Worm (Caenorhabditis elegans): ENCODE data around the gene Y38E10A.1.

Y38E10A.1 gene

DNA sequence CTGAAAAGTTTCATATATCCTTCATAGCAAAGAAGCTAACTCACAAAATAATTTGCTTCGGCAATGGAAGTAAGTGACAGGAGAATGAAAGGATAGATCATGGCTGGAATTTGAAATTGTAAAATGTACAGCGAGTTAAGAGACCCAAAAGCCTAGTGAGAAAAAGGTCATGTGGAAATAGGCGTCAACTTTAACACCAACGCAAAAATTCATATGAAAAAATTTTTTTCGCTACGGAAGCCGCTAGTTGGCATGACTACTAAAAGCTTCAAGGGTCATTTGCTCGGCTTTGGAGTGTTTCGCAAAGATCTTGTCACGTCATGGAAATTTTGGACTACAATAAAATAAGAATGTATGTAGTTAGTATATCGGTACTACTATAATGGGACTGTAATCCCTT is at the start of gene Y38E10A.1:
Gene Y38E10A.1, minus strand, starts transcription at position 101 of the 400 bp plus-strand sequence.
- no peak for TF ChIP-seq sptf-1 (tag; optimal IDR thresholded peaks at IDR 0.05)

DNA sequence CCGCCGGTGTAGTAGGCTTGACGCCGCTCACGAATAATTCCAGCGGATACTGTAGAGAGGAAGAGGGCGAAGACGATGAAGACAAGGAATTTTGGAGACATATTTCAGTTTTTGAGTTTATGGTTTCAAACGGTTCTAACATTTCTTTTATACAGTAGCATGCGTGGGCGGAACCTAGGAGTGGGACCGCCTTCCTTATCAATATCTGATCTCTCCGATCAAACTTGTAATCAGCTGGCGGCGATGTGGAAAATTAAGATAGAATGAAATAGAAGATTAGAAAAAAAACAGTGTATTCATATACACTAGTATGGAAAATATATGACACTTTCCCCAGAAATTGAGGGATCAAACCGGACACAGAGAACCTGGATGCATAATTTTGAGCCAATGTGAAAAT is 48.9 kb upstream of the Y38E10A.1 start, which contains the start of gene nspe-2:
Gene nspe-2, minus strand, starts transcription at position 101 of the 400 bp plus-strand sequence.
- TF ChIP-seq mep-1 (tag; optimal IDR thresholded peaks at IDR 0.05) (no peak), nhr-237 (tag; optimal IDR thresholded peaks at IDR 0.05) (no peak), blmp-1 (tag; optimal IDR thresholded peaks at IDR 0.05) (no peak), sptf-1 (tag; optimal IDR thresholded peaks at IDR 0.05) (no peak), nhr-12 (tag; optimal IDR thresholded peaks at IDR 0.05) (no peak), nhr-28 (tag; optimal IDR thresholded peaks at IDR 0.05) (no peak), ceh-43 (GFP tag; optimal IDR thresholded peaks at IDR 0.05) (no peak), pha-4 (tag; optimal IDR thresholded peaks at IDR 0.05) (no peak), ceh-83 (GFP tag; optimal IDR thresholded peaks at IDR 0.05) (no peak), ces-1 (GFP tag; optimal IDR thresholded peaks at IDR 0.05) (no peak), tbx-8 (GFP tag; optimal IDR thresholded peaks at IDR 0.05) (no peak), lin-32 (GFP tag; optimal IDR thresholded peaks at IDR 0.05) (no peak), cnd-1 (tag; optimal IDR thresholded peaks at IDR 0.05) (no peak), hlh-1 (tag; optimal IDR thresholded peaks at IDR 0.05) (no peak), drap-1 (GFP tag; optimal IDR thresholded peaks at IDR 0.05) (no peak), bed-3 (GFP tag; optimal IDR thresholded peaks at IDR 0.05) (no peak), unc-62 (GFP tag; optimal IDR thresholded peaks at IDR 0.05) (no peak)

DNA sequence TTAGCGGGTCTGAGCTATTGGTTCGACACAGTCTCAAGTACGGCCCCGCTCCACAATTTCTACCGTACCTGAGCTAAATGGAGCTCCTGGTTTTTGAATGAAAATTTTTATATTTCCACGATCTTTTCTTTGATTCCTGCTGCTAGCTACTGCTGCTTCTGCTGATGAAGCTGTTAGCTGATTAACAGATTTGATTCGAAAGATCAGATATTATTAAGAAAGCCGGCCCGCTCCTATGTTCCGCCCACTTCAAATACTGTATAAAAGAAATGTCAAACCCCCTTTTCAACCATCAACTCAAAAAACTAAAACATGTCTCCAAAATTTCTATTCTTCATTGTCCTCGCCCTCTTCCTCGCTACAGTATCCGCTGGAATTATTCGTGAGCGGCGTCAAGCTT is 47.2 kb upstream of the Y38E10A.1 start, which contains the start of gene nspe-3:
Gene nspe-3, plus strand, starts transcription at position 301 of the 400 bp plus-strand sequence.
- TF ChIP-seq lin-13 (tag; optimal IDR thresholded peaks at IDR 0.05) (no peak), hlh-1 (tag; optimal IDR thresholded peaks at IDR 0.05) (no peak), ceh-83 (GFP tag; optimal IDR thresholded peaks at IDR 0.05) (no peak), pha-4 (tag; optimal IDR thresholded peaks at IDR 0.05) (no peak), nhr-12 (tag; optimal IDR thresholded peaks at IDR 0.05) (no peak), elt-3 (tag; optimal IDR thresholded peaks at IDR 0.05) (no peak), nhr-28 (tag; optimal IDR thresholded peaks at IDR 0.05) (no peak), elt-1 (tag; optimal IDR thresholded peaks at IDR 0.05; ENCODE audit: borderline replicate concordance, insufficient read depth) (no peak), tbx-8 (GFP tag; optimal IDR thresholded peaks at IDR 0.05) (no peak)

DNA sequence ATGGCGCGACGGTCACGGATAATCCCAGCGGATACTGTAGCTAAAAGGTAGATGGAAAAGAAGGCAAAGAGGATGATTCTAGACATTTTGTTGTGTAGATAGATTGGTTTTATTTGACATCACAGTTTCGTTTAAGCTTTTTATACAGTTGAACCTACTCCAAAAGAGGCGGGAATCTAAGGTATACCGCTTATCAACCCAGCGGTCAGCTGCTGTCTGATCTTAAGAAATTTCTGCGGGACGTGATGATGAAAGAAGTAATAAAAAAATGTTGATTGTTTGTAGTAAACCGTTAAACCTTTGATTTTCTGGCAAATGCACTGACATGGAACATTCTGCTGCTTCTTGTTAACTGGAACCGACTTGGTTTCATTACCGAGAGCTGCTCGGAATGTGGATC is 45.7 kb upstream of the Y38E10A.1 start, which contains the start of gene nspe-6:
Gene nspe-6, minus strand, starts transcription at position 101 of the 400 bp plus-strand sequence.
- no peak for TF ChIP-seq mep-1 (tag; optimal IDR thresholded peaks at IDR 0.05)
- no peak for TF ChIP-seq sptf-1 (tag; optimal IDR thresholded peaks at IDR 0.05)
- TF ChIP-seq mls-2 (tag; optimal IDR thresholded peaks at IDR 0.05), result no peak
- TF ChIP-seq lin-32 (GFP tag; optimal IDR thresholded peaks at IDR 0.05), result no peak
- no peak for TF ChIP-seq unc-39 (tag; optimal IDR thresholded peaks at IDR 0.05)
- TF ChIP-seq drap-1 (GFP tag; optimal IDR thresholded peaks at IDR 0.05), result no peak
- no peak for TF ChIP-seq cnd-1 (tag; optimal IDR thresholded peaks at IDR 0.05)
- no peak for TF ChIP-seq nhr-2 (tag; optimal IDR thresholded peaks at IDR 0.05)
- TF ChIP-seq elt-1 (tag; optimal IDR thresholded peaks at IDR 0.05; ENCODE audit: borderline replicate concordance, insufficient read depth), result no peak
- TF ChIP-seq ces-1 (GFP tag; optimal IDR thresholded peaks at IDR 0.05), result no peak
- no peak for TF ChIP-seq mab-5 (tag; optimal IDR thresholded peaks at IDR 0.05)
- TF ChIP-seq sem-2 (GFP tag; optimal IDR thresholded peaks at IDR 0.05), result no peak
- TF ChIP-seq flh-1 (GFP tag; optimal IDR thresholded peaks at IDR 0.05), result no peak
- no peak for TF ChIP-seq pha-4 (tag; optimal IDR thresholded peaks at IDR 0.05)
- TF ChIP-seq lsy-2 (tag; optimal IDR thresholded peaks at IDR 0.05), result no peak
- no peak for TF ChIP-seq nhr-237 (tag; optimal IDR thresholded peaks at IDR 0.05)
- TF ChIP-seq elt-3 (tag; optimal IDR thresholded peaks at IDR 0.05), result no peak
- TF ChIP-seq zip-8 (tag; optimal IDR thresholded peaks at IDR 0.05), result no peak
- no peak for TF ChIP-seq unc-120 (tag; optimal IDR thresholded peaks at IDR 0.05; ENCODE audit: poor library complexity, severe bottlenecking)

DNA sequence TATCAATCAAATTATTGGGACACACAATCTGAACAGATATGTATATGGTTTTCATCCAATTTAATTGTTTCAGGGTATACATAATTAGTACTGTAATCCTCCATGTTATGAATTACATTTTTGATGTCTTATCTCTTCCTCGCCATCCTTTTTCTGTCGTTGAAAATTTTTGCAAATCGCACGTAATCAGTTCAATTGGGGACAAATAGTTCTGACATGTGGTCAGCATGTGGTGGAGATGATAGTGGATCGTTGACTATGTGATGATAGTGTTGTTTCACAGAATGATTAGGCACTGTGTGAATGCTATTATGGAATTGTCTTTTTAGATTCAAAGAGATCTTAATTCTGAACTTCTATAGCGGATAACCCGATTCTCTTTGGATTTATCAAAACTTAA is 45.0 kb upstream of the Y38E10A.1 start:
- TF ChIP-seq ceh-43 (GFP tag; optimal IDR thresholded peaks at IDR 0.05) (no peak), snpc-4 (tag; optimal IDR thresholded peaks at IDR 0.05) (no peak), mls-2 (tag; optimal IDR thresholded peaks at IDR 0.05) (no peak), M03D4.4 (tag; optimal IDR thresholded peaks at IDR 0.05) (no peak), nhr-76 (tag; optimal IDR thresholded peaks at IDR 0.05) (no peak), unc-62 (GFP tag; optimal IDR thresholded peaks at IDR 0.05) (no peak), ceh-83 (GFP tag; optimal IDR thresholded peaks at IDR 0.05) (no peak), mab-5 (tag; optimal IDR thresholded peaks at IDR 0.05) (no peak), mep-1 (tag; optimal IDR thresholded peaks at IDR 0.05) (no peak), nhr-2 (tag; optimal IDR thresholded peaks at IDR 0.05) (no peak), tbx-8 (GFP tag; optimal IDR thresholded peaks at IDR 0.05) (no peak), drap-1 (GFP tag; optimal IDR thresholded peaks at IDR 0.05) (no peak), ceh-39 (tag; optimal IDR thresholded peaks at IDR 0.05) (no peak), nhr-237 (tag; optimal IDR thresholded peaks at IDR 0.05) (no peak), pha-4 (tag; optimal IDR thresholded peaks at IDR 0.05) (no peak)

Measured in whole organism, mixed stage, embryonic.